Worm (Caenorhabditis elegans): ENCODE measurements around the gene M01H9.5.

DNA sequence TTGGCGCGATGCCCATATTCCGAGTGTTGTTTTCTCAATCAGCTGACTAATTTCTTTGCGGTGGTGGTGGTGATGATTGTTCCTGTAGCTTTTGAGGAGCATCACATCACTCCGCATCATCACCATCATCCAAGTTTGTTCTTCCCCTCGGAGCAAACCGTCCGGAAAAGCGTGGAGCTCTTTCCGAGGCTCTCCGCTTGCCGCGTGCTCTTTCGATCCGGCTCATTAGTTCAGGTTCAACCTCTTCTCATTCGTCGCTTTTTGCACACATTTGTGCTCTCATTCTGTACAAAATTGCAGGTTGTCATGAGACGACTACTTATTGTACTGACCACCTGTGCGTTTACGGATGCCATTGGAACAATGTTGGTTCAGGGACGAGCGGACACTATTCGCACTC is at the start of gene M01H9.5:
- TF ChIP-seq nfya-1 (tag; optimal IDR thresholded peaks at IDR 0.05) (no peak), ama-1 (optimal IDR thresholded peaks at IDR 0.05) (no peak), F13H6.1 (tag; optimal IDR thresholded peaks at IDR 0.05) (no peak), ttx-3 (tag; optimal IDR thresholded peaks at IDR 0.05) (no peak), K09A11.1 (tag; optimal IDR thresholded peaks at IDR 0.05; ENCODE audit: insufficient read depth) (no peak)

Measured in whole organism, late embryonic.